Worm (Caenorhabditis elegans) whole organism, late embryonic: ENCODE data around the gene irld-47.

Experiments
- C38D4.7 ChIP-seq: fragments of 200-800 bp; sonication (Bioruptor generic); optimal IDR thresholded peaks from 2 replicates; lab custom pipeline; 2018; ENCODE audit warnings: mild to moderate bottlenecking, missing genetic modification characterization, moderate library complexity, missing compliant biosample characterization
- F13H6.1 ChIP-seq: sonication (generic microtip); optimal IDR thresholded peaks from 2 replicates; lab custom pipeline; 2016; ENCODE audit warnings: missing genetic modification characterization, missing compliant biosample characterization
- K02D7.2 ChIP-seq: sonication (generic microtip); optimal IDR thresholded peaks from 2 replicates; lab custom pipeline; 2017; ENCODE audit warnings: mild to moderate bottlenecking, missing genetic modification characterization, missing compliant biosample characterization
- T23F11.4 ChIP-seq: fragments of 200-800 bp; sonication (Bioruptor generic); optimal IDR thresholded peaks from 2 replicates; lab custom pipeline; 2018; ENCODE audit warnings: mild to moderate bottlenecking, missing genetic modification characterization, missing compliant biosample characterization
- ahr-1 ChIP-seq: sonication (generic microtip); optimal IDR thresholded peaks from 2 replicates; lab custom pipeline; 2016; ENCODE audit warnings: missing genetic modification characterization, missing compliant biosample characterization
- ceh-14 ChIP-seq: sonication (generic microtip); optimal IDR thresholded peaks from 2 replicates; lab custom pipeline; 2016; ENCODE audit warnings: missing genotype, missing genetic modification characterization, missing compliant biosample characterization
- ceh-18 ChIP-seq: sonication (generic microtip); optimal IDR thresholded peaks from 2 replicates; lab custom pipeline; 2016; ENCODE audit warnings: missing genetic modification characterization, missing compliant biosample characterization
- ceh-19 ChIP-seq: fragments of 200-800 bp; sonication (Bioruptor generic); optimal IDR thresholded peaks from 2 replicates; lab custom pipeline; 2018; ENCODE audit warnings: mild to moderate bottlenecking, missing genetic modification characterization, missing compliant biosample characterization
- ceh-2 ChIP-seq: sonication (generic microtip); optimal IDR thresholded peaks from 2 replicates; lab custom pipeline; 2016; ENCODE audit warnings: missing genotype, missing genetic modification characterization, missing compliant biosample characterization
- ceh-30 ChIP-seq: fragments of 150-350 bp; optimal IDR thresholded peaks from 2 replicates; lab custom pipeline; 2014; ENCODE audit warnings: missing biosample characterization, missing genetic modification characterization
- ceh-34 ChIP-seq: sonication (generic microtip); optimal IDR thresholded peaks from 2 replicates; lab custom pipeline; 2016; ENCODE audit warnings: mild to moderate bottlenecking, missing genetic modification characterization, missing compliant biosample characterization
- ceh-45 ChIP-seq: fragments of 200-800 bp; sonication (Bioruptor generic); IDR thresholded peaks from 2 replicates; pipeline ENCODE4 v1.3.6; 2022; ENCODE audit warnings: missing genetic modification reagents, missing genetic modification characterization, missing compliant biosample characterization
- ceh-6 ChIP-seq: fragments of 200-800 bp; sonication (Bioruptor generic); optimal IDR thresholded peaks from 2 replicates; lab custom pipeline; 2018; ENCODE audit warnings: mild to moderate bottlenecking, missing genetic modification characterization, missing compliant biosample characterization
- ceh-9 ChIP-seq: sonication (generic microtip); optimal IDR thresholded peaks from 2 replicates; lab custom pipeline; 2016; ENCODE audit warnings: mild to moderate bottlenecking, missing genetic modification characterization, inconsistent platforms, missing compliant biosample characterization
- che-1 ChIP-seq: sonication (generic microtip); optimal IDR thresholded peaks from 2 replicates; lab custom pipeline; 2016; ENCODE audit warnings: mild to moderate bottlenecking, missing genetic modification characterization, missing compliant biosample characterization
- dmd-4 ChIP-seq: sonication (generic microtip); optimal IDR thresholded peaks from 2 replicates; lab custom pipeline; 2016; ENCODE audit warnings: borderline replicate concordance, missing genetic modification characterization, missing compliant biosample characterization
- dve-1 ChIP-seq: sonication (generic microtip); optimal IDR thresholded peaks from 2 replicates; lab custom pipeline; 2017; ENCODE audit warnings: antibody characterized with exemption, mild to moderate bottlenecking, missing genetic modification characterization, missing compliant biosample characterization
- elt-2 ChIP-seq: sonication (generic microtip); optimal IDR thresholded peaks from 2 replicates; lab custom pipeline; 2016; ENCODE audit warnings: missing genetic modification reagents, missing genetic modification characterization, missing compliant biosample characterization
- ets-4 ChIP-seq: sonication (generic microtip); optimal IDR thresholded peaks from 2 replicates; lab custom pipeline; 2016; ENCODE audit warnings: missing genetic modification characterization, missing compliant biosample characterization
- eyg-1 ChIP-seq: sonication (generic microtip); optimal IDR thresholded peaks from 2 replicates; lab custom pipeline; 2016; ENCODE audit warnings: missing genotype, missing genetic modification characterization, missing compliant biosample characterization
- fkh-10 ChIP-seq: fragments of 150-350 bp; optimal IDR thresholded peaks from 2 replicates; lab custom pipeline; 2014; ENCODE audit warnings: missing biosample characterization, missing genetic modification reagents, missing genetic modification characterization
- gmeb-2 ChIP-seq: sonication (generic microtip); optimal IDR thresholded peaks from 2 replicates; lab custom pipeline; 2016; ENCODE audit warnings: missing genetic modification characterization, inconsistent platforms, missing compliant biosample characterization
- hlh-30 ChIP-seq: sonication (generic microtip); optimal IDR thresholded peaks from 2 replicates; lab custom pipeline; 2017; ENCODE audit warnings: antibody characterized with exemption, missing genetic modification characterization, missing compliant biosample characterization; ENCODE audit not compliant: insufficient read depth
- hlh-6 ChIP-seq: sonication (generic microtip); optimal IDR thresholded peaks from 2 replicates; lab custom pipeline; 2016; ENCODE audit warnings: missing genotype, missing genetic modification characterization, missing compliant biosample characterization
- hlh-8 ChIP-seq: sonication (generic microtip); optimal IDR thresholded peaks from 2 replicates; lab custom pipeline; 2016; ENCODE audit warnings: missing genotype, missing genetic modification characterization, missing compliant biosample characterization
- nhr-11 ChIP-seq: fragments of 150-350 bp; optimal IDR thresholded peaks from 2 replicates; lab custom pipeline; 2014; ENCODE audit warnings: missing biosample characterization, missing genetic modification characterization
- nhr-232 ChIP-seq: sonication (generic microtip); optimal IDR thresholded peaks from 2 replicates; lab custom pipeline; 2016; ENCODE audit warnings: missing genetic modification characterization, missing compliant biosample characterization
- pag-3 ChIP-seq: sonication (generic microtip); optimal IDR thresholded peaks from 2 replicates; lab custom pipeline; 2016; ENCODE audit warnings: missing compliant biosample characterization, missing genetic modification characterization, borderline replicate concordance
- pat-9 ChIP-seq: fragments of 200-800 bp; sonication (Bioruptor generic); optimal IDR thresholded peaks from 2 replicates; lab custom pipeline; 2018; ENCODE audit warnings: mild to moderate bottlenecking, missing genetic modification characterization, moderate library complexity, missing compliant biosample characterization
- pros-1 ChIP-seq: fragments of 150-350 bp; optimal IDR thresholded peaks from 2 replicates; lab custom pipeline; 2014; ENCODE audit warnings: missing biosample characterization, missing genetic modification reagents, missing genetic modification characterization
- ref-2 ChIP-seq: sonication (generic microtip); optimal IDR thresholded peaks from 2 replicates; lab custom pipeline; 2016; ENCODE audit warnings: missing genetic modification characterization, missing compliant biosample characterization
- rnt-1 ChIP-seq: sonication (generic microtip); optimal IDR thresholded peaks from 2 replicates; lab custom pipeline; 2016; ENCODE audit warnings: missing genetic modification characterization, missing compliant biosample characterization
- sox-2 ChIP-seq: fragments of 200-800 bp; sonication (Bioruptor generic); IDR thresholded peaks from 2 replicates; pipeline ENCODE4 v1.3.6; 2022; ENCODE audit warnings: missing genetic modification reagents, missing genetic modification characterization, missing compliant biosample characterization
- tbx-2 ChIP-seq: sonication (generic microtip); optimal IDR thresholded peaks from 2 replicates; lab custom pipeline; 2016; ENCODE audit warnings: missing genetic modification characterization, missing compliant biosample characterization
- ttx-3 ChIP-seq: sonication (generic microtip); optimal IDR thresholded peaks from 2 replicates; lab custom pipeline; 2016; ENCODE audit warnings: missing genetic modification reagents, missing genetic modification characterization, missing compliant biosample characterization
- unc-42 ChIP-seq: sonication (generic microtip); optimal IDR thresholded peaks from 2 replicates; lab custom pipeline; 2016; ENCODE audit warnings: missing genotype, missing genetic modification characterization, missing compliant biosample characterization
- unc-55 ChIP-seq: sonication (generic microtip); optimal IDR thresholded peaks from 2 replicates; lab custom pipeline; 2017; ENCODE audit warnings: missing biosample characterization, missing genetic modification reagents, missing genetic modification characterization
- unc-86 ChIP-seq: sonication (generic microtip); optimal IDR thresholded peaks from 2 replicates; lab custom pipeline; 2016; ENCODE audit warnings: missing genetic modification characterization, missing compliant biosample characterization
- zip-5 ChIP-seq: sonication (generic microtip); optimal IDR thresholded peaks from 2 replicates; lab custom pipeline; 2016; ENCODE audit warnings: missing genetic modification characterization, missing compliant biosample characterization

irld-47 gene

DNA sequence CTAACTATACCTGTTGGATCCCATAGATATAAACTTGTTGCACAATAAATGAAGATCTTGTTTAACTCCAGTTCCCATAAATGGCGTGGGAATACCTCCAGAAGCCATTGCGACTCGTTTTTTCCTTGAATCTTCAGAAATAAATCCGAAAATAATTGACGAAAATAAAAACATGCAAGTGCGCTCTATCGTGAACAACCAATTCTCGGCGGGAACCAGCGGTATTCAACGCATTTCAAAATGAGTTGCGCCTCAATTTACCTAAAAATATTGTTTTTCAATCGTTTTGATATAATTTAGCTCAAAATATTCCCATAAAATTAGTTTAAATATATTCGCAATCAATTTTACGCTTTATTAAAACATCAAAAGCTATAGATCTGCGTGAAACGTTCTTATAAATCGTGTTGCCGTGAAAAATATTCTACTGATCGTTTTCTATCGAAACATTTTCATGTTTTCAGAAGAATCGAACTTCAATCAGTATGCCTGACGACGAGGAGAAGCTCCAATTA is 41.2 kb downstream of the irld-47 start, which contains the start of the genes snpc-1.1 and spdl-1:
TSS of gene snpc-1.1 (minus strand) at position 200 of the 515 bp plus-strand sequence.
TSS of gene spdl-1 (plus strand) at position 465 of the 515 bp plus-strand sequence.
- no peak for TF ChIP-seq ceh-6 (GFP tag; lab: Kevin White, UChicago)
- no peak for TF ChIP-seq ceh-18 (tag; lab: Kevin White, UChicago)
- TF ChIP-seq pat-9 (tag; lab: Kevin White, UChicago): no peak
- no peak for TF ChIP-seq ets-4
- TF ChIP-seq ref-2 (tag; lab: Kevin White, UChicago): no peak
- TF ChIP-seq ahr-1: no peak
- no peak for TF ChIP-seq eyg-1
- TF ChIP-seq rnt-1: no peak
- TF ChIP-seq ceh-30 (tag; lab: Kevin White, UChicago): no peak
- no peak for TF ChIP-seq hlh-30 (tag; lab: Kevin White, UChicago)
- no peak for TF ChIP-seq unc-42 (tag; lab: Kevin White, UChicago)
- no peak for TF ChIP-seq gmeb-2 (tag; lab: Kevin White, UChicago)
- TF ChIP-seq sox-2 (GFP tag; lab: Robert Waterston, UW): no peak
- no peak for TF ChIP-seq elt-2
- no peak for TF ChIP-seq ceh-19 (GFP tag; lab: Kevin White, UChicago)
- no peak for TF ChIP-seq pag-3
- no peak for TF ChIP-seq ceh-34 (tag; lab: Kevin White, UChicago)
- TF ChIP-seq ceh-45: no peak

DNA sequence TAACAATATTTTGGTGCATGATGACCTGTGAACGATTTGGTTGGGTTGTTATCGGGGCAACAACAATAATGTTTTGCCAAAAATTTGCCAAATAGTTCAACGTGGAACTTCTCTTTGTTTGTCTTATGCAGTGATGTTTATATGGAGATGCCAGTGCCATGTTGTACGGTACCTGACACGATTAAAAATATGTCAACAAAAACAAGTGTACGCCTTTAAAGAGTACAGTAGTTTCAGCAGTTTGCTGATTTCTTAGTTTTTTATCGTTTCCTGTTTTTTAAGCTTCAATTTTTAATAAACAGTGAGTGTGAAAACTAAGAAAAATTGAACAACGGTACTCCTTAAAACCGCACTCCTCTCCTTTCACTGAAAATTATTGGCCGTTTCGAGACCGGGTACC is 44.1 kb downstream of the irld-47 start:
- no peak for TF ChIP-seq fkh-10 (GFP tag; lab: Kevin White, UChicago)
- no peak for TF ChIP-seq rnt-1
- TF ChIP-seq dve-1 (tag; lab: Kevin White, UChicago): no peak
- no peak for TF ChIP-seq sox-2 (GFP tag; lab: Robert Waterston, UW)
- no peak for TF ChIP-seq K02D7.2 (tag; lab: Kevin White, UChicago)
- no peak for TF ChIP-seq zip-5 (tag; lab: Kevin White, UChicago)
- TF ChIP-seq ceh-6 (GFP tag; lab: Kevin White, UChicago): no peak
- no peak for TF ChIP-seq ceh-19 (GFP tag; lab: Kevin White, UChicago)
- no peak for TF ChIP-seq dmd-4 (tag; lab: Kevin White, UChicago)
- TF ChIP-seq nhr-232: no peak
- no peak for TF ChIP-seq ceh-9 (tag; lab: Kevin White, UChicago)
- TF ChIP-seq ttx-3 (tag; lab: Kevin White, UChicago): no peak
- TF ChIP-seq ceh-14: no peak

ce11 chrII:7777320-7777978 is 44.9 kb downstream of the irld-47 start, which contains the start of gene mthf-1:
mthf-1 (minus strand) TSS chrII:7777823.
- TF ChIP-seq elt-2: peak; percentile 81
- TF ChIP-seq hlh-6 (tag; lab: Kevin White, UChicago): no peak
- no peak for TF ChIP-seq unc-86 (tag; lab: Kevin White, UChicago)
- no peak for TF ChIP-seq ceh-30 (tag; lab: Kevin White, UChicago)
- no peak for TF ChIP-seq ceh-2
- no peak for TF ChIP-seq F13H6.1 (tag; lab: Kevin White, UChicago)
- no peak for TF ChIP-seq tbx-2
- peak; percentile 6 for TF ChIP-seq hlh-30 (tag; lab: Kevin White, UChicago)
- TF ChIP-seq hlh-8: no peak

DNA sequence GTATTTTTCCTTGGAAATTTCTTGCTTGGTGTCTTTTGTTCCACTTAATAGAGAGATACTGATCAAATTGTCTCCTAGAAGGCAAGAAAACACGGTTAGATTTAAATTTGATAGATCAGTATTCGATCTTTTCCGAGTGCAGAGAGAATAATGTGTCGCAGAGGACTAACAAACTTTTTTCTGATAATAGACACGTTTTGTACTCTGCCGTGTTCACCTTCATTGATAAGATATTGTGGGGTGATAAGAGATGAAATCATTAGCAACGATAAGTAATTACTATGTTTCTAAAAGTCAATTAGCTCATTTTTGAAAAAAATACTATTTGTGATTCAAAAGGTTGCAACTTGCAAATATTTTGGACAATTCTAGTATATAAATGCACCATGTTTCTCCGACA is 45.6 kb downstream of the irld-47 start:
- TF ChIP-seq nhr-11 (tag; lab: Kevin White, UChicago) (no peak), tbx-2 (no peak), elt-2 (peak; percentile 85)

DNA sequence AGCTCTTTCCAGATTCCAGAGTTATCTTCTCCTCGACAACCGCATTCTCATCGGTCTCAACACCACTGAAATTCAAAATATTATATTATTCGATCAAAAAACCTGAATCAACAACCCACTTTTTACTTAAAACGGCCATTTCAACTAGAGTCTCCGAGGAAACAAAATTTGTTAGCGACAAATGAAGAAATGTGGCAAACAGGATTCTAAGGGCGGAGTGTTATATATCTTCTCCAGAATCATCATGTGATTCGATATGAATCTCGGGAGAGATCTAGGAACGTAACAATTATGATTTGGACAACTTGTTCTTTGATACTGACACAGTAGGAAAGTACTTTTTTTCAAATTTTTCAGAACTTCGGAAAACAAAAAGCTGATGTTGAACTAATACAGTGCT is 46.1 kb downstream of the irld-47 start:
- TF ChIP-seq che-1 (tag; lab: Kevin White, UChicago): no peak
- no peak for TF ChIP-seq eyg-1
- TF ChIP-seq ceh-9 (tag; lab: Kevin White, UChicago): no peak
- TF ChIP-seq sox-2 (GFP tag; lab: Robert Waterston, UW): no peak
- no peak for TF ChIP-seq T23F11.4
- no peak for TF ChIP-seq nhr-232
- TF ChIP-seq nhr-11 (tag; lab: Kevin White, UChicago): no peak
- no peak for TF ChIP-seq unc-55 (GFP tag; lab: Kevin White, UChicago)
- no peak for TF ChIP-seq C38D4.7
- no peak for TF ChIP-seq pros-1 (tag; lab: Kevin White, UChicago)
- TF ChIP-seq, all 69 proteins: peak for 0
